Worm (Caenorhabditis elegans): ENCODE data around the gene ragc-1.

DNA sequence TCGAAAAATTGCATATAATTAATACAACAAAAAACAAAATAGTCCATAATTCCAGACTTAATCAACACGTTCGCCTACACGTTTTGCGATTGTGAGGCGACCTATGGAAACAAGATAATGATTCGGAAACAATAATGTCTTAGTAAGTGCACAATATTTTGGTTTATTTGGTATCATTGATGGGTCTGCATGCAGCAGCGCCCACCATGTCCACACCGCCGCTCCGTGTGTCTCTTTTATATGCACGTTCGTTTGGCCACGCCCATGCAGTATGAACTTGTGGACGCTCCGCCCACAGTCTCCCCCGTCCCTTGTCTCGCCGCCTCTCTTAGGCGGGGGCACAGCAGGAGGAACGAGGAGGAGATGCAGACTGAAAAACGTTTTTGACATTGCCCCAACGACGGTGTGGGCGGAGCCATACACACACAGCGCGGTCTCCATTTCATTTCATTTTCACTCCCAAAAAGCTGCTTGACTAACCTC, 10.5 kb downstream of the ragc-1 start, which contains the start of gene mig-38:
- TF ChIP-seq ekl-4 (GFP tag; IDR thresholded peaks at IDR 0.05) (no peak), hlh-26 (GFP tag; conservative IDR thresholded peaks at IDR 0.05) (no peak), nfya-1 (tag; optimal IDR thresholded peaks at IDR 0.05; ENCODE audit: borderline replicate concordance, insufficient read depth) (no peak), nhr-179 (tag; optimal IDR thresholded peaks at IDR 0.05) (no peak), pha-4 (tag; optimal IDR thresholded peaks at IDR 0.05) (no peak), snpc-3.4 (tag; optimal IDR thresholded peaks at IDR 0.05) (no peak), nfya-2 (GFP tag; IDR thresholded peaks at IDR 0.05) (no peak), snpc-1.3 (tag; optimal IDR thresholded peaks at IDR 0.05; ENCODE audit: insufficient read depth) (no peak), B0261.1 (tag; optimal IDR thresholded peaks at IDR 0.05) (no peak), unc-130 (GFP tag; optimal IDR thresholded peaks at IDR 0.05) (no peak), atf-7 (tag; optimal IDR thresholded peaks at IDR 0.05) (peak; percentile 22), ztf-28 (GFP tag; IDR thresholded peaks at IDR 0.05) (no peak), D2030.7 (GFP tag; IDR thresholded peaks at IDR 0.05) (no peak), snpc-4 (GFP tag; optimal IDR thresholded peaks at IDR 0.05) (no peak), snpc-4 (tag; optimal IDR thresholded peaks at IDR 0.05) (peak in 1 of 4 experiments; percentile 4)
